ENCODE assay signal across 5 fruit fly cellular contexts in the genomic region with DNA sequence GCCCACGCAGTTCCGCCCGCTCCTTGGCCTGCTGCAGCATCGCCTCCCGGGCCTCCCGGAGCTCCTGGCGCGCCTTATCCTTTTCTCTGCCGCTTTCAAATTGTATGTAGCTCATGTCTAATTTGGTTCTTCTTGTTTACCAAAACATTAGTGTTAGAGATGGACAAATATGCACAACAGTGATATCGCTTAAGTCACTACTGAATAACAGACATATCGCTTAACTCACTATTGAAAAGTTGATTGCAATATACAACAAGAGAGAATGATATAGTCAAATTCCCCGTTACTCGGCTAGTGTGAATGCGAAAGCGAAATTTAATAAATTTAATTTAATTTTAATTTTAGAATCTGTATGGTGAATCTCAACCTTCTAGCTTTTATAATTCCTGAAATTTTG.
TF ChIP-seq lines count a peak whose summit lies in the region.

CG9213 (minus strand) TSS at position 152 of the 400 bp plus-strand sequence.

- no peak for TF ChIP-seq CTCF in whole organism, embryonic (GFP tag; optimal IDR thresholded peaks at IDR 0.05; lab: Kevin White, UChicago)

TF ChIP-seq in whole organism, adult, 20 proteins besides CTCF, POLR2A, EP300 and RAD21:
- TF ChIP-seq CG1620 (GFP tag; optimal IDR thresholded peaks at IDR 0.05; lab: Kevin White, UChicago) (peak; percentile 20), pad (GFP tag; optimal IDR thresholded peaks at IDR 0.05; lab: Kevin White, UChicago) (no peak), ovo (GFP tag; optimal IDR thresholded peaks at IDR 0.05; lab: Kevin White, UChicago) (no peak)
TF ChIP-seq in whole organism, adult: peak in this region for 1.

TF ChIP-seq in whole organism, embryonic, 481 proteins besides CTCF, POLR2A, EP300 and RAD21 (continues in another document):
- TF ChIP-seq zen2 (GFP tag; IDR thresholded peaks at IDR 0.05; lab: Robert Waterston, UW; ENCODE audit: partially characterized antibody) (peak; percentile 58; the same call in 2 of the 3 replicates), gcm (GFP tag; optimal IDR thresholded peaks at IDR 0.05; lab: Kevin White, UChicago) (no peak), Dad (GFP tag; optimal IDR thresholded peaks at IDR 0.05; lab: Kevin White, UChicago) (no peak), CG4707 (GFP tag; optimal IDR thresholded peaks at IDR 0.05; lab: Kevin White, UChicago) (no peak), Elba2 (GFP tag; optimal IDR thresholded peaks at IDR 0.05; lab: Kevin White, UChicago) (no peak), tll (GFP tag; optimal IDR thresholded peaks at IDR 0.05; lab: Kevin White, UChicago) (no peak), CG6272 (GFP tag; IDR thresholded peaks at IDR 0.05; lab: Robert Waterston, UW) (0 out of 2 replicates have a peak, but pooled peaks have one; percentile 7), peb (GFP tag; IDR thresholded peaks at IDR 0.05; lab: Robert Waterston, UW) (no peak), Scr (GFP tag; IDR thresholded peaks at IDR 0.05; lab: Robert Waterston, UW; ENCODE audit: partially characterized antibody) (peak; percentile 87), CG3995 (GFP tag; optimal IDR thresholded peaks at IDR 0.05; lab: Kevin White, UChicago) (peak; percentile 98), HmgD (GFP tag; optimal IDR thresholded peaks at IDR 0.05; lab: Kevin White, UChicago) (no peak), gce (GFP tag; IDR thresholded peaks at IDR 0.05; lab: Robert Waterston, UW) (no peak), CG6813 (GFP tag; optimal IDR thresholded peaks at IDR 0.05; lab: Kevin White, UChicago) (no peak), repo (GFP tag; optimal IDR thresholded peaks at IDR 0.05; lab: Kevin White, UChicago) (no peak), ATbp (GFP tag; optimal IDR thresholded peaks at IDR 0.05; lab: Kevin White, UChicago) (no peak), odd (GFP tag; optimal IDR thresholded peaks at IDR 0.05; lab: Kevin White, UChicago) (no peak), CG11696 (GFP tag; IDR thresholded peaks at IDR 0.05; lab: Robert Waterston, UW) (no peak), CG17612 (GFP tag; IDR thresholded peaks at IDR 0.05; lab: Robert Waterston, UW) (no peak), CG7745 (tag; optimal IDR thresholded peaks at IDR 0.05; lab: Kevin White, UChicago) (no peak), eyg (GFP tag; optimal IDR thresholded peaks at IDR 0.05; lab: Kevin White, UChicago) (no peak), Max (GFP tag; optimal IDR thresholded peaks at IDR 0.05; lab: Kevin White, UChicago) (no peak)

TF ChIP-seq in whole organism, prepupa, 60 proteins besides CTCF, POLR2A, EP300 and RAD21:
- peak; percentile 4 for TF ChIP-seq esn (GFP tag; optimal IDR thresholded peaks at IDR 0.05; lab: Kevin White, UChicago)
- TF ChIP-seq fkh (GFP tag; optimal IDR thresholded peaks at IDR 0.05; lab: Kevin White, UChicago) = peak; percentile 78
- no peak for TF ChIP-seq pdm3 (GFP tag; optimal IDR thresholded peaks at IDR 0.05; lab: Kevin White, UChicago)
- TF ChIP-seq Eip78C (GFP tag; lab: Kevin White, UChicago) = peak; percentile 55
- TF ChIP-seq OdsH (GFP tag; optimal IDR thresholded peaks at IDR 0.05; lab: Kevin White, UChicago) = no peak

TF ChIP-seq in whole organism, pupa, 21 proteins besides CTCF, POLR2A, EP300 and RAD21:
- 0 out of 3 replicates have a peak, but pooled peaks have one; percentile 28 for TF ChIP-seq CG4496 (GFP tag; IDR thresholded peaks at IDR 0.05; lab: Robert Waterston, UW)
- no peak for TF ChIP-seq Snoo (tag; optimal IDR thresholded peaks at IDR 0.05; lab: Kevin White, UChicago)

TF ChIP-seq in whole organism, wandering third instar larva, 38 proteins besides CTCF, POLR2A, EP300 and RAD21:
- TF ChIP-seq Hr83 (GFP tag; optimal IDR thresholded peaks at IDR 0.05; lab: Kevin White, UChicago; ENCODE audit: poor library complexity, severe bottlenecking) = peak; percentile 41
- peak; percentile 30 for TF ChIP-seq woc (GFP tag; optimal IDR thresholded peaks at IDR 0.05; lab: Kevin White, UChicago)
- no peak for TF ChIP-seq dmrt93B (GFP tag; optimal IDR thresholded peaks at IDR 0.05; lab: Kevin White, UChicago)
- TF ChIP-seq lola (GFP tag; optimal IDR thresholded peaks at IDR 0.05; lab: Kevin White, UChicago) = no peak
- TF ChIP-seq fru (GFP tag; optimal IDR thresholded peaks at IDR 0.05; lab: Kevin White, UChicago) = no peak
- no peak for TF ChIP-seq Rel (GFP tag; optimal IDR thresholded peaks at IDR 0.05; lab: Kevin White, UChicago)
- TF ChIP-seq Rel (tag; optimal IDR thresholded peaks at IDR 0.05; lab: Kevin White, UChicago) = peak; percentile 49
- no peak for TF ChIP-seq OdsH (GFP tag; optimal IDR thresholded peaks at IDR 0.05; lab: Kevin White, UChicago)
- no peak for TF ChIP-seq psq (GFP tag; optimal IDR thresholded peaks at IDR 0.05; lab: Kevin White, UChicago)
- TF ChIP-seq N (GFP tag; optimal IDR thresholded peaks at IDR 0.05; lab: Kevin White, UChicago) = no peak
